Worm (Caenorhabditis elegans) whole organism, young adult: ENCODE data around the gene Y46G5A.20.

Source experiments
- B0019.2 ChIP-seq: fragments of 200-800 bp; sonication (Bioruptor generic); conservative IDR thresholded peaks from 2 replicates; pipeline ENCODE4 v1.3.6; 2022; ENCODE audit warnings: missing genetic modification reagents, missing genetic modification characterization, missing compliant biosample characterization
- B0035.1 ChIP-seq: sonication (generic microtip); optimal IDR thresholded peaks from 2 replicates; lab custom pipeline; 2016; ENCODE audit warnings: missing genetic modification characterization, mild to moderate bottlenecking, missing compliant biosample characterization, missing genotype, missing genetic modification reagents
- C06A6.2 ChIP-seq: fragments of 200-800 bp; sonication (Bioruptor generic); conservative IDR thresholded peaks from 2 replicates; pipeline ENCODE4 v1.3.6; 2022; ENCODE audit warnings: missing genetic modification characterization, missing compliant biosample characterization
- C17E4.6 ChIP-seq: fragments of 200-800 bp; sonication (Bioruptor generic); IDR thresholded peaks from 2 replicates; pipeline ENCODE4 v1.3.6; 2022; ENCODE audit warnings: missing genetic modification reagents, missing genetic modification characterization, missing compliant biosample characterization
- D2030.7 ChIP-seq: fragments of 200-800 bp; sonication (Bioruptor generic); IDR thresholded peaks from 2 replicates; pipeline ENCODE4 v1.3.6; 2022; ENCODE audit warnings: missing genetic modification reagents, missing genetic modification characterization, missing compliant biosample characterization
- F33H1.4 ChIP-seq: fragments of 200-800 bp; sonication (Bioruptor generic); IDR thresholded peaks from 2 replicates; pipeline ENCODE4 v1.3.6; 2022; ENCODE audit warnings: missing genetic modification reagents, missing genetic modification characterization, missing compliant biosample characterization
- F37B4.10 ChIP-seq: fragments of 200-800 bp; sonication (Bioruptor generic); IDR thresholded peaks from 2 replicates; pipeline ENCODE4 v1.3.6; 2022; ENCODE audit warnings: missing genetic modification characterization, missing compliant biosample characterization
- F39B2.1 ChIP-seq: fragments of 200-800 bp; sonication (Bioruptor generic); IDR thresholded peaks from 2 replicates; pipeline ENCODE4 v1.3.6; 2022; ENCODE audit warnings: missing genetic modification reagents, missing genetic modification characterization, missing compliant biosample characterization
- F49E8.2 ChIP-seq: sonication (generic microtip); optimal IDR thresholded peaks from 3 replicates; lab custom pipeline; 2017; ENCODE audit warnings: missing genetic modification characterization, mild to moderate bottlenecking, missing compliant biosample characterization, antibody characterized with exemption, moderate library complexity; ENCODE audit not compliant: insufficient read depth
- Y53F4B.3 ChIP-seq: fragments of 200-800 bp; sonication (Bioruptor generic); IDR thresholded peaks from 2 replicates; pipeline ENCODE4 v1.3.6; 2022; ENCODE audit warnings: missing genetic modification reagents, missing genetic modification characterization, missing compliant biosample characterization
- Y79H2A.3 ChIP-seq: fragments of 200-800 bp; sonication (Bioruptor generic); conservative IDR thresholded peaks from 2 replicates; pipeline ENCODE4 v1.3.6; 2022; ENCODE audit warnings: missing genetic modification reagents, missing genetic modification characterization, missing compliant biosample characterization
- Y95B8A.8 ChIP-seq: fragments of 200-800 bp; sonication (Bioruptor generic); IDR thresholded peaks from 2 replicates; pipeline ENCODE4 v1.3.6; 2022; ENCODE audit warnings: missing genetic modification reagents, missing genetic modification characterization, missing compliant biosample characterization
- aptf-2 ChIP-seq: fragments of 200-800 bp; sonication (Bioruptor generic); conservative IDR thresholded peaks from 2 replicates; pipeline ENCODE4 v1.3.6; 2022; ENCODE audit warnings: missing genetic modification reagents, missing genetic modification characterization, missing compliant biosample characterization
- attf-3 ChIP-seq: fragments of 200-800 bp; sonication (Bioruptor generic); conservative IDR thresholded peaks from 2 replicates; pipeline ENCODE4 v1.3.6; 2022; ENCODE audit warnings: missing genetic modification reagents, missing genetic modification characterization, missing compliant biosample characterization
- attf-5 ChIP-seq: fragments of 200-800 bp; sonication (Bioruptor generic); optimal IDR thresholded peaks from 2 replicates; lab custom pipeline; 2018; ENCODE audit warnings: mild to moderate bottlenecking, missing genetic modification characterization, missing compliant biosample characterization
- attf-6 ChIP-seq: fragments of 200-800 bp; sonication (Bioruptor generic); IDR thresholded peaks from 2 replicates; pipeline ENCODE4 v1.3.6; 2022; ENCODE audit warnings: missing genetic modification reagents, missing genetic modification characterization, missing compliant biosample characterization
- bed-1 ChIP-seq: fragments of 200-800 bp; sonication (Bioruptor generic); IDR thresholded peaks from 2 replicates; pipeline ENCODE4 v1.3.6; 2022; ENCODE audit warnings: missing genetic modification reagents, missing genetic modification characterization, missing compliant biosample characterization
- bed-2 ChIP-seq: fragments of 200-800 bp; sonication (Bioruptor generic); IDR thresholded peaks from 2 replicates; pipeline ENCODE4 v1.3.6; 2022; ENCODE audit warnings: missing genetic modification reagents, missing genetic modification characterization, missing compliant biosample characterization
- ceh-91 ChIP-seq: fragments of 200-800 bp; sonication (Bioruptor generic); IDR thresholded peaks from 2 replicates; pipeline ENCODE4 v1.3.6; 2022; ENCODE audit warnings: missing genetic modification reagents, missing genetic modification characterization, missing compliant biosample characterization
- chd-7 ChIP-seq: sonication (generic microtip); optimal IDR thresholded peaks from 2 replicates; lab custom pipeline; 2016; ENCODE audit warnings: mild to moderate bottlenecking, missing genetic modification characterization, moderate library complexity, missing compliant biosample characterization
- dox-1 ChIP-seq: fragments of 200-800 bp; sonication (Bioruptor generic); IDR thresholded peaks from 2 replicates; pipeline ENCODE4 v1.3.6; 2022; ENCODE audit warnings: missing genetic modification reagents, missing genetic modification characterization, missing compliant biosample characterization
- egl-18 ChIP-seq: fragments of 200-800 bp; sonication (Bioruptor generic); IDR thresholded peaks from 2 replicates; pipeline ENCODE4 v1.3.6; 2022; ENCODE audit warnings: missing genetic modification reagents, missing genetic modification characterization, missing compliant biosample characterization
- egrh-3 ChIP-seq: fragments of 200-800 bp; sonication (Bioruptor generic); IDR thresholded peaks from 2 replicates; pipeline ENCODE4 v1.3.6; 2022; ENCODE audit warnings: missing genetic modification reagents, missing genetic modification characterization, missing compliant biosample characterization
- ekl-4 ChIP-seq: fragments of 200-800 bp; sonication (Bioruptor generic); IDR thresholded peaks from 2 replicates; pipeline ENCODE4 v1.3.6; 2022; ENCODE audit warnings: missing genetic modification reagents, missing genetic modification characterization, missing compliant biosample characterization
- gei-17 ChIP-seq: fragments of 200-800 bp; sonication (Bioruptor generic); optimal IDR thresholded peaks from 2 replicates; lab custom pipeline; 2018; ENCODE audit warnings: mild to moderate bottlenecking, missing genetic modification characterization, missing compliant biosample characterization
- him-1 ChIP-seq: sonication (generic microtip); optimal IDR thresholded peaks from 2 replicates; lab custom pipeline; 2016; ENCODE audit warnings: missing genotype, missing genetic modification reagents, missing genetic modification characterization, missing compliant biosample characterization
- hmg-1.2 ChIP-seq: fragments of 200-800 bp; sonication (Bioruptor generic); IDR thresholded peaks from 2 replicates; pipeline ENCODE4 v1.3.6; 2022; ENCODE audit warnings: missing genetic modification reagents, missing genetic modification characterization, missing compliant biosample characterization
- hmg-20 ChIP-seq: fragments of 200-800 bp; sonication (Bioruptor generic); IDR thresholded peaks from 2 replicates; pipeline ENCODE4 v1.3.6; 2022; ENCODE audit warnings: missing genetic modification reagents, missing genetic modification characterization, missing compliant biosample characterization
- hsf-1 ChIP-seq: fragments of 200-800 bp; sonication (Bioruptor generic); IDR thresholded peaks from 2 replicates; pipeline ENCODE4 v1.3.6; 2022; ENCODE audit warnings: missing genetic modification reagents, missing genetic modification characterization, missing compliant biosample characterization
- lag-1 ChIP-seq: fragments of 200-800 bp; sonication (Bioruptor generic); IDR thresholded peaks from 2 replicates; pipeline ENCODE4 v1.3.6; 2022; ENCODE audit warnings: missing genetic modification reagents, missing genetic modification characterization, missing compliant biosample characterization
- let-607 ChIP-seq, 2 experiments: fragments of 200-800 bp in 1 of 2; sonication (Bioruptor generic) in 1 of 2; sonication (generic microtip) in 1 of 2; optimal IDR thresholded peaks; 2 replicates each; lab custom pipeline; 2016 to 2018; ENCODE audit warnings: mild to moderate bottlenecking in 2 of 2, missing compliant biosample characterization in 2 of 2, missing genetic modification characterization in 2 of 2, moderate library complexity in 2 of 2, missing genotype in 1 of 2
- lin-40 ChIP-seq: sonication (generic microtip); optimal IDR thresholded peaks from 2 replicates; lab custom pipeline; 2016; ENCODE audit warnings: missing genetic modification characterization, mild to moderate bottlenecking, missing compliant biosample characterization, missing genotype, missing genetic modification reagents
- lin-54 ChIP-seq: fragments of 200-800 bp; sonication (Bioruptor generic); optimal IDR thresholded peaks from 2 replicates; lab custom pipeline; 2018; ENCODE audit warnings: mild to moderate bottlenecking, missing genetic modification characterization, missing compliant biosample characterization
- lir-1 ChIP-seq: fragments of 200-800 bp; sonication (Bioruptor generic); conservative IDR thresholded peaks from 2 replicates; pipeline ENCODE4 v1.3.6; 2022; ENCODE audit warnings: missing genetic modification reagents, missing genetic modification characterization, missing compliant biosample characterization
- madf-3 ChIP-seq: fragments of 200-800 bp; sonication (Bioruptor generic); IDR thresholded peaks from 2 replicates; pipeline ENCODE4 v1.3.6; 2022; ENCODE audit warnings: missing genetic modification reagents, missing genetic modification characterization, missing compliant biosample characterization
- madf-6 ChIP-seq: fragments of 200-800 bp; sonication (Bioruptor generic); IDR thresholded peaks from 2 replicates; pipeline ENCODE4 v1.3.6; 2022; ENCODE audit warnings: missing genetic modification reagents, missing genetic modification characterization, missing compliant biosample characterization
- madf-8 ChIP-seq: fragments of 200-800 bp; sonication (Bioruptor generic); conservative IDR thresholded peaks from 2 replicates; pipeline ENCODE4 v1.3.6; 2022; ENCODE audit warnings: missing genetic modification reagents, missing genetic modification characterization, missing compliant biosample characterization
- pbrm-1 ChIP-seq: fragments of 200-800 bp; sonication (Bioruptor generic); IDR thresholded peaks from 2 replicates; pipeline ENCODE4 v1.3.6; 2022; ENCODE audit warnings: missing genetic modification reagents, missing genetic modification characterization, missing compliant biosample characterization
- rcor-1 ChIP-seq: fragments of 200-800 bp; sonication (Bioruptor generic); IDR thresholded peaks from 2 replicates; pipeline ENCODE4 v1.3.6; 2022; ENCODE audit warnings: missing genetic modification reagents, missing genetic modification characterization, missing compliant biosample characterization
- snpc-3.4 ChIP-seq: sonication (generic microtip); optimal IDR thresholded peaks from 2 replicates; lab custom pipeline; 2017; ENCODE audit warnings: missing genetic modification characterization, mild to moderate bottlenecking, missing compliant biosample characterization, antibody characterized with exemption, moderate library complexity, missing genotype, missing genetic modification reagents
- somi-1 ChIP-seq: fragments of 200-800 bp; sonication (Bioruptor generic); optimal IDR thresholded peaks from 2 replicates; lab custom pipeline; 2018; ENCODE audit warnings: mild to moderate bottlenecking, missing genetic modification characterization, missing compliant biosample characterization
- sptf-2 ChIP-seq: fragments of 200-800 bp; sonication (Bioruptor generic); optimal IDR thresholded peaks from 2 replicates; lab custom pipeline; 2018; ENCODE audit warnings: mild to moderate bottlenecking, missing genetic modification characterization, missing compliant biosample characterization
- xnd-1 ChIP-seq: sonication (generic microtip); optimal IDR thresholded peaks from 2 replicates; lab custom pipeline; 2016; ENCODE audit warnings: missing genotype, missing genetic modification reagents, missing genetic modification characterization, missing compliant biosample characterization
- zfh-2 ChIP-seq: fragments of 200-800 bp; sonication (Bioruptor generic); conservative IDR thresholded peaks from 2 replicates; pipeline ENCODE4 v1.3.6; 2022; ENCODE audit warnings: missing genetic modification reagents, missing genetic modification characterization, missing compliant biosample characterization
- ztf-28 ChIP-seq: fragments of 200-800 bp; sonication (Bioruptor generic); IDR thresholded peaks from 2 replicates; pipeline ENCODE4 v1.3.6; 2022; ENCODE audit warnings: missing genetic modification reagents, missing genetic modification characterization, missing compliant biosample characterization

Y46G5A.20 gene

ce11 chrII:12776379-12776778 lies 34.4 kb upstream of the Y46G5A.20 start, which contains the start of gene Y46G5A.34:
Gene Y46G5A.34 (plus strand): TSS chrII:12776679.
- TF ChIP-seq attf-3 (GFP tag; lab: Robert Waterston, UW) (no peak), gei-17 (GFP tag; lab: Kevin White, UChicago) (no peak), B0035.1 (tag; lab: Kevin White, UChicago) (no peak), Y95B8A.8 (GFP tag; lab: Robert Waterston, UW) (no peak), C06A6.2 (no peak), somi-1 (no peak), ekl-4 (GFP tag; lab: Robert Waterston, UW) (no peak), pbrm-1 (no peak), sptf-2 (GFP tag; lab: Kevin White, UChicago) (no peak), let-607 (tag; optimal IDR thresholded peaks at IDR 0.05; lab: Kevin White, UChicago) (no peak), attf-5 (no peak), madf-3 (GFP tag; lab: Robert Waterston, UW) (no peak), hmg-20 (GFP tag; lab: Robert Waterston, UW) (no peak), egl-18 (GFP tag; lab: Robert Waterston, UW) (no peak), bed-1 (GFP tag; lab: Robert Waterston, UW) (no peak)

- peak; percentile 52; the same call in 1 of the 2 replicates for TF ChIP-seq hmg-1.2 (GFP tag; lab: Robert Waterston, UW)
- peak; percentile 94 for TF ChIP-seq zfh-2 (GFP tag; lab: Robert Waterston, UW)
- TF ChIP-seq F33H1.4 (GFP tag; lab: Robert Waterston, UW): peak; percentile 75
- TF ChIP-seq Y79H2A.3: peak; percentile 50; the same call in 1 of the 2 replicates
- TF ChIP-seq Y95B8A.8 (GFP tag; lab: Robert Waterston, UW): peak; percentile 56; the same call in 1 of the 2 replicates
- peak; percentile 47 for TF ChIP-seq madf-8 (GFP tag; lab: Robert Waterston, UW)
- peak; percentile 60 for TF ChIP-seq lin-54 (GFP tag; lab: Kevin White, UChicago)
- TF ChIP-seq F37B4.10 (GFP tag; lab: Robert Waterston, UW): 0 out of 2 replicates have a peak, but pooled peaks have one; percentile 72
- TF ChIP-seq hsf-1 (GFP tag; lab: Robert Waterston, UW): peak; percentile 70
- peak; percentile 87; the same call in 1 of the 2 replicates for TF ChIP-seq ztf-28 (GFP tag; lab: Robert Waterston, UW)
- peak; percentile 22 for TF ChIP-seq xnd-1
- peak; percentile 71; the same call in 1 of the 2 replicates for TF ChIP-seq ekl-4 (GFP tag; lab: Robert Waterston, UW)
- 0 out of 2 replicates have a peak, but pooled peaks have one; percentile 32 for TF ChIP-seq B0019.2 (GFP tag; lab: Robert Waterston, UW)
- TF ChIP-seq snpc-3.4 (tag; lab: Kevin White, UChicago): peak; percentile 80
- peak; percentile 64; the same call in 1 of the 2 replicates for TF ChIP-seq lir-1
- peak; percentile 80 for TF ChIP-seq attf-6 (GFP tag; lab: Robert Waterston, UW)
- 0 out of 2 replicates have a peak, but pooled peaks have one; percentile 41 for TF ChIP-seq lag-1 (GFP tag; lab: Robert Waterston, UW)
- TF ChIP-seq F49E8.2 (tag; lab: Kevin White, UChicago): peak; percentile 79
- TF ChIP-seq lin-40 (tag; lab: Kevin White, UChicago): peak; percentile 34
- TF ChIP-seq C17E4.6 (GFP tag; lab: Robert Waterston, UW): peak; percentile 77; the same call in 1 of the 2 replicates
- TF ChIP-seq attf-3 (GFP tag; lab: Robert Waterston, UW): peak; percentile 64; the same call in 1 of the 2 replicates
- peak; percentile 89 for TF ChIP-seq rcor-1 (GFP tag; lab: Robert Waterston, UW)
- peak; percentile 55; the same call in 1 of the 2 replicates for TF ChIP-seq Y53F4B.3 (GFP tag; lab: Robert Waterston, UW)
- TF ChIP-seq pbrm-1: peak; percentile 99
- peak; percentile 98 for TF ChIP-seq egrh-3 (GFP tag; lab: Robert Waterston, UW)
- TF ChIP-seq aptf-2 (GFP tag; lab: Robert Waterston, UW): 0 out of 2 replicates have a peak, but pooled peaks have one; percentile 22
- TF ChIP-seq ceh-91 (GFP tag; lab: Robert Waterston, UW): peak; percentile 69
- peak; percentile 78; the same call in 1 of the 2 replicates for TF ChIP-seq bed-2
- 0 out of 2 replicates have a peak, but pooled peaks have one; percentile 45 for TF ChIP-seq F39B2.1 (GFP tag; lab: Robert Waterston, UW)
- peak; percentile 84 for TF ChIP-seq madf-6 (GFP tag; lab: Robert Waterston, UW)
- TF ChIP-seq him-1 (tag; lab: Kevin White, UChicago): peak; percentile 81
- peak; percentile 12 for TF ChIP-seq chd-7 (tag; lab: Kevin White, UChicago)
- TF ChIP-seq dox-1 (GFP tag; lab: Robert Waterston, UW): peak; percentile 91
- peak; percentile 94 for TF ChIP-seq D2030.7 (GFP tag; lab: Robert Waterston, UW)
Observed at ce11 chrII:12778374-12778773, 32.4 kb upstream of the Y46G5A.20 start.
